Worm (Caenorhabditis elegans) whole organism, L2 larva: ENCODE results near the gene wdr-4.

ENCODE experiments used
- C34F6.9 ChIP-seq: fragments of 150-350 bp; optimal IDR thresholded peaks from 2 replicates; lab custom pipeline; 2014; ENCODE audit warnings: missing biosample characterization, missing genetic modification characterization
- Y55F3AM.14 ChIP-seq: fragments of 200-800 bp; sonication (Bioruptor generic); optimal IDR thresholded peaks from 2 replicates; lab custom pipeline; 2018; ENCODE audit warnings: mild to moderate bottlenecking, missing genetic modification characterization, missing compliant biosample characterization
- ZK546.5 ChIP-seq: sonication (generic microtip); optimal IDR thresholded peaks from 2 replicates; lab custom pipeline; 2017; ENCODE audit warnings: missing biosample characterization, missing genetic modification characterization
- alr-1 ChIP-seq: fragments of 150-350 bp; optimal IDR thresholded peaks from 2 replicates; lab custom pipeline; 2014; ENCODE audit warnings: missing biosample characterization, missing genetic modification characterization
- aly-2 ChIP-seq: fragments of 150-350 bp; optimal IDR thresholded peaks from 2 replicates; lab custom pipeline; 2014; ENCODE audit warnings: missing biosample characterization, missing genetic modification characterization
- ama-1 ChIP-seq: fragments of 150-350 bp; optimal IDR thresholded peaks from 2 replicates; lab custom pipeline; 2018; ENCODE audit warnings: inconsistent platforms
- blmp-1 ChIP-seq: sonication (generic microtip); optimal IDR thresholded peaks from 2 replicates; lab custom pipeline; 2017; ENCODE audit warnings: missing genetic modification characterization, mild to moderate bottlenecking, missing compliant biosample characterization, antibody characterized with exemption, moderate library complexity; ENCODE audit not compliant: insufficient read depth
- ceh-82 ChIP-seq: fragments of 150-350 bp; optimal IDR thresholded peaks from 2 replicates; lab custom pipeline; 2014; ENCODE audit warnings: missing biosample characterization, missing genetic modification characterization
- crh-2 ChIP-seq: sonication (generic microtip); optimal IDR thresholded peaks from 2 replicates; lab custom pipeline; 2017; ENCODE audit warnings: missing biosample characterization, missing genetic modification characterization
- elt-3 ChIP-seq: sonication (generic microtip); optimal IDR thresholded peaks from 2 replicates; lab custom pipeline; 2017; ENCODE audit warnings: missing biosample characterization, missing genetic modification characterization
- fos-1 ChIP-seq: fragments of 150-350 bp; optimal IDR thresholded peaks from 2 replicates; lab custom pipeline; 2014; ENCODE audit warnings: missing biosample characterization, missing genetic modification characterization
- gmeb-1 ChIP-seq: fragments of 150-350 bp; optimal IDR thresholded peaks from 2 replicates; lab custom pipeline; 2014; ENCODE audit warnings: missing biosample characterization, missing genetic modification characterization
- lin-11 ChIP-seq: fragments of 150-350 bp; sonication (generic microtip); optimal IDR thresholded peaks from 2 replicates; lab custom pipeline; 2014; ENCODE audit warnings: missing biosample characterization, missing genetic modification characterization, inconsistent platforms, mixed read lengths
- lin-39 ChIP-seq: fragments of 150-350 bp; optimal IDR thresholded peaks from 2 replicates; lab custom pipeline; 2014; ENCODE audit warnings: missing biosample characterization, missing genetic modification reagents, missing genetic modification characterization
- lsy-2 ChIP-seq, 2 experiments: fragments of 150-350 bp in 1 of 2; sonication (generic microtip) in 1 of 2; optimal IDR thresholded peaks; 2 replicates each; lab custom pipeline; 2014 to 2017; ENCODE audit warnings: missing biosample characterization in 2 of 2, missing genetic modification characterization in 2 of 2
- mab-5 ChIP-seq: fragments of 150-350 bp; optimal IDR thresholded peaks from 2 replicates; lab custom pipeline; 2014; ENCODE audit warnings: missing biosample characterization, missing genetic modification characterization
- mdl-1 ChIP-seq, 2 experiments: fragments of 150-350 bp in 1 of 2; sonication (generic microtip) in 1 of 2; optimal IDR thresholded peaks; 2 replicates each; lab custom pipeline; 2017; ENCODE audit warnings: missing biosample characterization in 2 of 2, missing genetic modification characterization in 2 of 2
- nhr-10 ChIP-seq: sonication (generic microtip); optimal IDR thresholded peaks from 2 replicates; lab custom pipeline; 2017; ENCODE audit warnings: missing biosample characterization, missing genetic modification characterization
- nhr-11 ChIP-seq: fragments of 150-350 bp; optimal IDR thresholded peaks from 2 replicates; lab custom pipeline; 2014; ENCODE audit warnings: missing biosample characterization, missing genetic modification characterization
- nhr-23 ChIP-seq: fragments of 150-350 bp; optimal IDR thresholded peaks from 2 replicates; lab custom pipeline; 2014; ENCODE audit warnings: missing biosample characterization, missing genetic modification reagents, missing genetic modification characterization
- nhr-25 ChIP-seq: fragments of 150-350 bp; sonication (generic microtip); optimal IDR thresholded peaks from 3 replicates; lab custom pipeline; 2014; ENCODE audit warnings: missing biosample characterization, missing genetic modification characterization
- nhr-6 ChIP-seq: fragments of 150-350 bp; optimal IDR thresholded peaks from 2 replicates; lab custom pipeline; 2014; ENCODE audit warnings: missing biosample characterization, missing genetic modification characterization
- nhr-77 ChIP-seq: fragments of 150-350 bp; optimal IDR thresholded peaks from 2 replicates; lab custom pipeline; 2014; ENCODE audit warnings: missing biosample characterization, missing genetic modification characterization
- peb-1 ChIP-seq: fragments of 150-350 bp; optimal IDR thresholded peaks from 2 replicates; lab custom pipeline; 2014; ENCODE audit warnings: missing biosample characterization, missing genetic modification characterization
- sem-4 ChIP-seq: fragments of 150-350 bp; optimal IDR thresholded peaks from 2 replicates; lab custom pipeline; 2014; ENCODE audit warnings: missing biosample characterization, missing genetic modification reagents, missing genetic modification characterization
- skn-1 ChIP-seq: sonication (generic microtip); optimal IDR thresholded peaks from 2 replicates; lab custom pipeline; 2017; ENCODE audit warnings: missing biosample characterization, missing genetic modification characterization
- sma-9 ChIP-seq, 2 experiments: fragments of 150-350 bp in 1 of 2; sonication (generic microtip) in 1 of 2; optimal IDR thresholded peaks; 2 replicates each; lab custom pipeline; 2014 to 2016; ENCODE audit warnings: missing genetic modification characterization in 2 of 2, mild to moderate bottlenecking in 1 of 2, missing biosample characterization in 1 of 2, missing compliant biosample characterization in 1 of 2, missing genetic modification reagents in 1 of 2, moderate library complexity in 1 of 2
- snpc-4 ChIP-seq: fragments of 150-350 bp; optimal IDR thresholded peaks from 2 replicates; lab custom pipeline; 2014; ENCODE audit warnings: missing biosample characterization, missing genetic modification characterization
- unc-55 ChIP-seq: fragments of 150-350 bp; sonication (generic microtip); optimal IDR thresholded peaks from 3 replicates; lab custom pipeline; 2014; ENCODE audit warnings: missing biosample characterization, missing genetic modification reagents, missing genetic modification characterization
- unc-62 ChIP-seq: fragments of 150-350 bp; optimal IDR thresholded peaks from 2 replicates; lab custom pipeline; 2014; ENCODE audit warnings: missing biosample characterization, missing genetic modification reagents, missing genetic modification characterization
- ztf-1 ChIP-seq: fragments of 200-800 bp; sonication (Bioruptor generic); conservative IDR thresholded peaks from 2 replicates; pipeline ENCODE4 v1.3.6; 2022; ENCODE audit warnings: missing genetic modification characterization, missing compliant biosample characterization

Gene wdr-4

ce11 chrIII:6725489-6725888 lies at the start of gene wdr-4:
TSS of gene wdr-4 (plus strand) at chrIII:6725789.
- TF ChIP-seq C34F6.9 (tag; lab: Kevin White, UChicago) (no peak), peb-1 (tag; lab: Kevin White, UChicago) (no peak)

- no peak for TF ChIP-seq ZK546.5 (tag; lab: Kevin White, UChicago)
- TF ChIP-seq nhr-11 (tag; lab: Kevin White, UChicago): no peak
- TF ChIP-seq nhr-77: no peak
- no peak for TF ChIP-seq gmeb-1 (tag; lab: Kevin White, UChicago)
- no peak for TF ChIP-seq ama-1 (lab: Kevin White, UChicago)
- TF ChIP-seq lin-39 (tag; lab: Kevin White, UChicago): no peak
- TF ChIP-seq peb-1 (tag; lab: Kevin White, UChicago): no peak
- no peak for TF ChIP-seq fos-1 (tag; lab: Kevin White, UChicago)
- TF ChIP-seq unc-55 (GFP tag; lab: Kevin White, UChicago): no peak
- TF ChIP-seq ceh-82 (tag; lab: Kevin White, UChicago): no peak
- TF ChIP-seq sem-4: no peak
- no peak for TF ChIP-seq elt-3 (tag; lab: Kevin White, UChicago)
These were observed 48.3 kb upstream of the wdr-4 start for ce11 chrIII:6677304-6677703.

ce11 chrIII:6679323-6679722 lies 46.3 kb upstream of the wdr-4 start:
- TF ChIP-seq skn-1 (tag; lab: Kevin White, UChicago) (no peak), nhr-23 (no peak), ztf-1 (GFP tag; lab: Robert Waterston, UW) (no peak), lin-39 (tag; lab: Kevin White, UChicago) (no peak), lin-11 (tag; lab: Kevin White, UChicago) (no peak)
- TF ChIP-seq, all 48 proteins: peak for 0

- TF ChIP-seq nhr-10 (tag; lab: Kevin White, UChicago): no peak
- no peak for TF ChIP-seq C34F6.9 (tag; lab: Kevin White, UChicago)
These were observed 44.6 kb upstream of the wdr-4 start for ce11 chrIII:6680963-6681362.

ce11 chrIII:6681790-6682189 lies 43.8 kb upstream of the wdr-4 start:
- TF ChIP-seq Y55F3AM.14 (GFP tag; lab: Kevin White, UChicago) (no peak), snpc-4 (no peak), gmeb-1 (tag; lab: Kevin White, UChicago) (no peak), blmp-1 (no peak), lsy-2 (tag; optimal IDR thresholded peaks at IDR 0.05; lab: Kevin White, UChicago) (no peak), skn-1 (tag; lab: Kevin White, UChicago) (no peak), elt-3 (tag; lab: Kevin White, UChicago) (no peak)

DNA sequence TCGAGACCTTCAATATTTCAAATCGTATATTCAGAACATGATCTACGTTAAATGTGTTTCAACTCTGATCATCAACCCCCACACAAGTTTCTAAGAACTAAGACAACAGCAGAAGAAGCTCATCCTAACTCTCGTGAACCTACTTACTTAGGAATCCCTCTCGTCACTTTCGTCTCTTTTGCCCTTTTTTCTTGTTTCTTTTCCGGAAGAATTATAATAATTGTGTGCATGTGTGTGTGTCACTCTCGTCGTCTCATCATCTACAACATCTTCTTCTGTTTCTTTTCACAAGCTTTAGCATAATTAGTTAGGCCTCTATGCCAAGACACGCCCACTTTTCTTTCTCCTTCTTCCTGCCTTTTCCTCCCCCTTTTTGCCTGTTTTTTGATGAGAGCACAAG lies 35.1 kb upstream of the wdr-4 start:
- TF ChIP-seq lsy-2 (tag; optimal IDR thresholded peaks at IDR 0.05; lab: Kevin White, UChicago): peak in 1 of 2 experiments; percentile 45
- TF ChIP-seq crh-2: peak; percentile 21
- TF ChIP-seq sma-9 (GFP tag; optimal IDR thresholded peaks at IDR 0.05; lab: Kevin White, UChicago): peak; percentile 18
- no peak for TF ChIP-seq sma-9 (tag; optimal IDR thresholded peaks at IDR 0.05; lab: Kevin White, UChicago)
- no peak for TF ChIP-seq fos-1 (tag; lab: Kevin White, UChicago)
- no peak for TF ChIP-seq aly-2 (tag; lab: Kevin White, UChicago)
- no peak for TF ChIP-seq nhr-6 (tag; lab: Kevin White, UChicago)
- TF ChIP-seq mab-5 (tag; lab: Kevin White, UChicago): no peak
- TF ChIP-seq mdl-1 (tag; optimal IDR thresholded peaks at IDR 0.05; lab: Kevin White, UChicago): peak in 1 of 2 experiments; percentile 38
- no peak for TF ChIP-seq alr-1 (tag; lab: Kevin White, UChicago)
- TF ChIP-seq C34F6.9 (tag; lab: Kevin White, UChicago): peak; percentile 58
- no peak for TF ChIP-seq nhr-25 (tag; lab: Kevin White, UChicago)
- no peak for TF ChIP-seq unc-62 (GFP tag; lab: Kevin White, UChicago)
